Worm (Caenorhabditis elegans): ENCODE data around the gene asp-6.

ce11 chrV:8280770-8281169 lies 12.0 kb upstream of the asp-6 start, which contains the start of gene str-135:
- TF ChIP-seq ceh-63 (GFP tag; optimal IDR thresholded peaks at IDR 0.05) (no peak), pqm-1 (tag; optimal IDR thresholded peaks at IDR 0.05) (no peak), alr-1 (tag; optimal IDR thresholded peaks at IDR 0.05; ENCODE audit: borderline replicate concordance) (no peak), mep-1 (tag; optimal IDR thresholded peaks at IDR 0.05) (no peak), lin-39 (tag; optimal IDR thresholded peaks at IDR 0.05) (no peak), lsy-2 (tag; optimal IDR thresholded peaks at IDR 0.05) (no peak)

Data from whole organism, L1 larva.